Fruit fly (Drosophila melanogaster) whole organism, embryonic: ENCODE measurements around the gene CG14237.

Experiments
- ATbp ChIP-seq: fragments of 200-800 bp; sonication (Bioruptor generic); optimal IDR thresholded peaks from 2 replicates; lab custom pipeline; 2017; ENCODE audit warnings: missing biosample characterization, mild to moderate bottlenecking, missing genetic modification characterization, missing genetic modification reagents
- Awh ChIP-seq: fragments of 200-800 bp; sonication (Bioruptor generic); IDR thresholded peaks from 2 replicates; pipeline ENCODE4, ENCODE4 v1.3.6; 2022; ENCODE audit warnings: missing biosample characterization, missing genetic modification characterization
- Blimp-1 ChIP-seq: fragments of 200-800 bp; sonication (Bioruptor generic); optimal IDR thresholded peaks from 3 replicates; lab custom pipeline; 2018; ENCODE audit warnings: missing biosample characterization, missing genetic modification characterization, mild to moderate bottlenecking, moderate library complexity, missing genetic modification reagents
- CG1024 ChIP-seq: fragments of 200-800 bp; sonication (Bioruptor generic); IDR thresholded peaks from 2 replicates; pipeline ENCODE4 v1.3.6; 2022; ENCODE audit warnings: missing biosample characterization, missing genetic modification characterization
- CG10274 ChIP-seq: fragments of 200-800 bp; sonication (Bioruptor generic); optimal IDR thresholded peaks from 3 replicates; lab custom pipeline; 2017; ENCODE audit warnings: missing biosample characterization, mild to moderate bottlenecking, missing genetic modification characterization
- CG10979 ChIP-seq: fragments of 200-800 bp; sonication (Bioruptor generic); optimal IDR thresholded peaks from 2 replicates; lab custom pipeline; 2018; ENCODE audit warnings: missing biosample characterization, mild to moderate bottlenecking, missing genetic modification characterization, moderate library complexity
- CG11456 ChIP-seq: fragments of 200-800 bp; sonication (Bioruptor generic); IDR thresholded peaks from 3 replicates; pipeline ENCODE4 v1.3.6; 2022; ENCODE audit warnings: missing biosample characterization, missing genetic modification characterization
- CG15601 ChIP-seq: fragments of 200-800 bp; sonication (Bioruptor generic); optimal IDR thresholded peaks from 3 replicates; lab custom pipeline; 2019; ENCODE audit warnings: missing biosample characterization, mild to moderate bottlenecking, missing genetic modification characterization, moderate library complexity
- CG17802 ChIP-seq: fragments of 200-800 bp; sonication (Bioruptor generic); optimal IDR thresholded peaks from 2 replicates; lab custom pipeline; 2018; ENCODE audit warnings: missing biosample characterization, mild to moderate bottlenecking, missing genetic modification characterization, moderate library complexity
- CG18262 ChIP-seq: fragments of 200-800 bp; optimal IDR thresholded peaks from 3 replicates; lab custom pipeline; 2019; ENCODE audit warnings: missing biosample characterization, mild to moderate bottlenecking, missing genetic modification characterization, moderate library complexity
- CG18599 ChIP-seq: fragments of 200-800 bp; sonication (Bioruptor generic); optimal IDR thresholded peaks from 3 replicates; lab custom pipeline; 2017; ENCODE audit warnings: missing biosample characterization, missing genetic modification characterization, mild to moderate bottlenecking, moderate library complexity, missing genetic modification reagents
- CG2199 ChIP-seq: fragments of 200-800 bp; sonication (Bioruptor generic); IDR thresholded peaks from 3 replicates; pipeline ENCODE4 v1.3.6; 2022; ENCODE audit warnings: missing biosample characterization, missing genetic modification characterization
- CG2889 ChIP-seq: fragments of 200-800 bp; sonication (Bioruptor generic); IDR thresholded peaks from 3 replicates; pipeline ENCODE4 v1.3.6; 2022; ENCODE audit warnings: missing biosample characterization, missing genetic modification characterization
- CG4328 ChIP-seq: fragments of 200-800 bp; sonication (Bioruptor generic); optimal IDR thresholded peaks from 3 replicates; lab custom pipeline; 2017; ENCODE audit warnings: missing biosample characterization, missing genetic modification reagents, missing genetic modification characterization
- CG6175 ChIP-seq: fragments of 200-800 bp; sonication (Bioruptor generic); IDR thresholded peaks from 3 replicates; pipeline ENCODE4 v1.3.6; 2022; ENCODE audit warnings: missing biosample characterization, missing genetic modification characterization
- CG7839 ChIP-seq: fragments of 200-800 bp; sonication (Bioruptor generic); optimal IDR thresholded peaks from 3 replicates; lab custom pipeline; 2018; ENCODE audit warnings: missing biosample characterization, mild to moderate bottlenecking, missing genetic modification characterization, moderate library complexity
- CG7963 ChIP-seq: fragments of 200-800 bp; sonication (Bioruptor generic); IDR thresholded peaks from 3 replicates; pipeline ENCODE4 v1.3.6; 2022; ENCODE audit warnings: missing biosample characterization, missing genetic modification characterization; ENCODE audit not compliant: partially characterized antibody
- CG8765 ChIP-seq: fragments of 200-800 bp; sonication (Bioruptor generic); IDR thresholded peaks from 2 replicates; pipeline ENCODE4 v1.3.6; 2022; ENCODE audit warnings: missing biosample characterization, missing genetic modification characterization
- D19A ChIP-seq: fragments of 200-800 bp; optimal IDR thresholded peaks from 3 replicates; lab custom pipeline; 2019; ENCODE audit warnings: missing biosample characterization, mild to moderate bottlenecking, missing genetic modification characterization, moderate library complexity
- D19B ChIP-seq: fragments of 200-800 bp; sonication (Bioruptor generic); optimal IDR thresholded peaks from 2 replicates; lab custom pipeline; 2017; ENCODE audit warnings: missing biosample characterization, mild to moderate bottlenecking, missing genetic modification characterization
- Doc2 ChIP-seq: fragments of 200-800 bp; sonication (Bioruptor generic); IDR thresholded peaks from 2 replicates; pipeline ENCODE4 v1.3.6; 2022; ENCODE audit warnings: missing biosample characterization, missing genetic modification characterization
- H15 ChIP-seq: fragments of 200-800 bp; sonication (Bioruptor generic); IDR thresholded peaks from 3 replicates; pipeline ENCODE4 v1.3.6; 2022; ENCODE audit warnings: missing biosample characterization, missing genetic modification characterization
- H2.0 ChIP-seq: fragments of 200-800 bp; sonication (Bioruptor generic); IDR thresholded peaks from 2 replicates; pipeline ENCODE4 v1.3.6; 2022; ENCODE audit warnings: missing biosample characterization, missing genetic modification characterization
- Hand ChIP-seq: fragments of 200-800 bp; sonication (Bioruptor generic); optimal IDR thresholded peaks from 2 replicates; lab custom pipeline; 2017; ENCODE audit warnings: mild to moderate bottlenecking, missing biosample characterization, missing genetic modification reagents, missing genetic modification characterization
- Mad ChIP-seq: fragments of 200-800 bp; sonication (Bioruptor generic); optimal IDR thresholded peaks from 2 replicates; lab custom pipeline; 2016; ENCODE audit warnings: missing biosample characterization, missing genetic modification characterization
- Oaz ChIP-seq: fragments of 200-800 bp; sonication (Bioruptor generic); IDR thresholded peaks from 2 replicates; pipeline ENCODE4 v1.3.6; 2022; ENCODE audit warnings: missing biosample characterization, missing genetic modification characterization
- Ravus ChIP-seq: fragments of 200-800 bp; sonication (Bioruptor generic); IDR thresholded peaks from 2 replicates; pipeline ENCODE4 v1.3.6; 2022; ENCODE audit warnings: missing biosample characterization, missing genetic modification characterization
- Taf1 ChIP-seq: fragments of 200-800 bp; sonication (Bioruptor generic); IDR thresholded peaks from 2 replicates; pipeline ENCODE4 v1.3.6; 2022; ENCODE audit warnings: missing biosample characterization, missing genetic modification characterization
- Trl ChIP-seq, 3 experiments: fragments of >200 bp in 2 of 3; fragments of 200-800 bp in 1 of 3; sonication (Bioruptor generic) in 1 of 3; optimal IDR thresholded peaks; 2 replicates in 1 of 3; 3 replicates in 2 of 3; lab custom pipeline; 2016 to 2017; ENCODE audit warnings: missing biosample characterization in 1 of 3, missing genetic modification characterization in 1 of 3
- Xrp1 ChIP-seq: fragments of 200-800 bp; sonication (Bioruptor generic); IDR thresholded peaks from 2 replicates; pipeline ENCODE4 v1.3.6; 2022; ENCODE audit warnings: missing biosample characterization, missing genetic modification characterization
- YL-1 ChIP-seq: fragments of 200-800 bp; sonication (Bioruptor generic); optimal IDR thresholded peaks from 3 replicates; lab custom pipeline; 2017; ENCODE audit warnings: missing biosample characterization, mild to moderate bottlenecking, missing genetic modification characterization
- ab ChIP-seq: fragments of 200-800 bp; sonication (Bioruptor generic); optimal IDR thresholded peaks from 2 replicates; lab custom pipeline; 2016; ENCODE audit warnings: missing biosample characterization, missing genetic modification characterization
- al ChIP-seq: fragments of 200-800 bp; sonication (Bioruptor generic); IDR thresholded peaks from 2 replicates; pipeline ENCODE4 v1.3.6; 2022; ENCODE audit warnings: missing biosample characterization, missing genetic modification characterization
- amos ChIP-seq: fragments of 200-800 bp; sonication (Bioruptor generic); IDR thresholded peaks from 2 replicates; pipeline ENCODE4 v1.3.6; 2022; ENCODE audit warnings: missing biosample characterization, missing genetic modification characterization; ENCODE audit not compliant: partially characterized antibody
- bsh ChIP-seq, 2 experiments: fragments of 200-800 bp; sonication (Bioruptor generic); optimal IDR thresholded peaks; 2 replicates each; lab custom pipeline; 2017 to 2018; ENCODE audit warnings: mild to moderate bottlenecking in 2 of 2, missing biosample characterization in 2 of 2, missing genetic modification characterization in 2 of 2, moderate library complexity in 1 of 2
- crol ChIP-seq: fragments of 200-800 bp; sonication (Bioruptor generic); IDR thresholded peaks from 2 replicates; pipeline ENCODE4 v1.3.6; 2022; ENCODE audit warnings: missing biosample characterization, missing genetic modification characterization
- dan ChIP-seq: fragments of 200-800 bp; sonication (Bioruptor generic); IDR thresholded peaks from 2 replicates; pipeline ENCODE4 v1.3.6; 2022; ENCODE audit warnings: missing biosample characterization, missing genetic modification characterization
- ems ChIP-seq: fragments of 200-800 bp; sonication (Bioruptor generic); optimal IDR thresholded peaks from 3 replicates; lab custom pipeline; 2016; ENCODE audit warnings: missing biosample characterization, missing genetic modification characterization
- fru ChIP-seq: fragments of >200 bp; optimal IDR thresholded peaks from 2 replicates; lab custom pipeline; 2017
- gce ChIP-seq: fragments of 200-800 bp; sonication (Bioruptor generic); IDR thresholded peaks from 3 replicates; pipeline ENCODE4 v1.3.6; 2022; ENCODE audit warnings: missing biosample characterization, missing genetic modification characterization
- ken ChIP-seq: fragments of 200-800 bp; sonication (Bioruptor generic); IDR thresholded peaks from 3 replicates; pipeline ENCODE4 v1.3.6; 2022; ENCODE audit warnings: missing biosample characterization, missing genetic modification characterization
- lilli ChIP-seq: fragments of 200-800 bp; sonication (Bioruptor generic); optimal IDR thresholded peaks from 3 replicates; lab custom pipeline; 2016; ENCODE audit warnings: missing biosample characterization, missing genetic modification characterization
- lmd ChIP-seq: fragments of 200-800 bp; sonication (Bioruptor generic); IDR thresholded peaks from 2 replicates; pipeline ENCODE4 v1.3.6; 2022; ENCODE audit warnings: missing biosample characterization, missing genetic modification characterization
- nmo ChIP-seq: fragments of 200-800 bp; sonication (Bioruptor generic); optimal IDR thresholded peaks from 2 replicates; lab custom pipeline; 2018; ENCODE audit warnings: missing biosample characterization, mild to moderate bottlenecking, missing genetic modification characterization, moderate library complexity
- onecut ChIP-seq: fragments of 200-800 bp; sonication (Bioruptor generic); IDR thresholded peaks from 2 replicates; pipeline ENCODE4 v1.3.6; 2022; ENCODE audit warnings: missing biosample characterization, missing genetic modification characterization
- ro ChIP-seq: fragments of 200-800 bp; sonication (Bioruptor generic); IDR thresholded peaks from 2 replicates; pipeline ENCODE4 v1.3.6; 2022; ENCODE audit warnings: missing biosample characterization, missing genetic modification characterization
- sens-2 ChIP-seq: fragments of 200-800 bp; sonication (Bioruptor generic); IDR thresholded peaks from 2 replicates; pipeline ENCODE4 v1.3.6; 2022; ENCODE audit warnings: missing biosample characterization, missing genetic modification characterization
- sisA ChIP-seq: fragments of 200-800 bp; sonication (Bioruptor generic); IDR thresholded peaks from 2 replicates; pipeline ENCODE4 v1.3.6; 2022; ENCODE audit warnings: missing biosample characterization, missing genetic modification characterization
- twi ChIP-seq: fragments of 200-800 bp; optimal IDR thresholded peaks from 2 replicates; lab custom pipeline; 2019; ENCODE audit warnings: missing biosample characterization, mild to moderate bottlenecking, missing genetic modification characterization, moderate library complexity
- tx ChIP-seq: fragments of 200-800 bp; sonication (Bioruptor generic); optimal IDR thresholded peaks from 2 replicates; lab custom pipeline; 2016; ENCODE audit warnings: missing biosample characterization, missing genetic modification characterization

The CG14237 gene

dm6 chr3R:26461226-26461805, 4.6 kb downstream of the CG14237 start, which contains the start of gene CG5455 (continued):
- TF ChIP-seq CG4328 (peak; percentile 14), CG2199 (GFP tag; lab: Robert Waterston, UW) (no peak), CG2889 (GFP tag; lab: Robert Waterston, UW) (no peak), CG10979 (tag; lab: Kevin White, UChicago) (no peak), ems (GFP tag; lab: Kevin White, UChicago) (no peak), lmd (GFP tag; lab: Robert Waterston, UW) (no peak; the same call in 1 of the 2 replicates), Taf1 (GFP tag; lab: Robert Waterston, UW) (peak; percentile 28; the same call in 1 of the 2 replicates), fru (lab: Kevin White, UChicago) (no peak), H2.0 (GFP tag; lab: Robert Waterston, UW) (peak; percentile 25; the same call in 1 of the 2 replicates), Blimp-1 (GFP tag; lab: Kevin White, UChicago) (peak; percentile 16), D19A (tag; lab: Kevin White, UChicago) (no peak), CG10274 (no peak), CG6175 (peak; percentile 77; the same call in 2 of the 3 replicates), twi (tag; lab: Kevin White, UChicago) (no peak), onecut (GFP tag; lab: Robert Waterston, UW) (peak; percentile 30; the same call in 1 of the 2 replicates), YL-1 (GFP tag; lab: Kevin White, UChicago) (no peak), gce (GFP tag; lab: Robert Waterston, UW) (0 out of 3 replicates have a peak, but pooled peaks have one; percentile 38), Mad (GFP tag; lab: Kevin White, UChicago) (no peak), ro (GFP tag; lab: Robert Waterston, UW) (no peak), sens-2 (GFP tag; lab: Robert Waterston, UW) (peak; percentile 45; the same call in 1 of the 2 replicates), bsh (GFP tag; optimal IDR thresholded peaks at IDR 0.05; lab: Kevin White, UChicago) (peak; percentile 16 to 65), ken (GFP tag; lab: Robert Waterston, UW) (no peak), Ravus (no peak), Trl (optimal IDR thresholded peaks at IDR 0.05; lab: Kevin White, UChicago) (peak; percentile 76 to 90), Trl (GFP tag; optimal IDR thresholded peaks at IDR 0.05; lab: Kevin White, UChicago) (peak; percentile 17), al (GFP tag; lab: Robert Waterston, UW) (0 out of 2 replicates have a peak, but pooled peaks have one; percentile 31), sisA (GFP tag; lab: Robert Waterston, UW) (no peak), CG11456 (GFP tag; lab: Robert Waterston, UW) (peak; percentile 70; the same call in 2 of the 3 replicates), crol (GFP tag; lab: Robert Waterston, UW) (peak; percentile 94), Oaz (GFP tag; lab: Robert Waterston, UW) (no peak), Awh (GFP tag; lab: Robert Waterston, UW) (peak; percentile 25; the same call in 1 of the 2 replicates), CG17802 (tag; lab: Kevin White, UChicago) (no peak), CG15601 (tag; lab: Kevin White, UChicago) (no peak), Xrp1 (GFP tag; lab: Robert Waterston, UW) (no peak), ATbp (GFP tag; lab: Kevin White, UChicago) (peak; percentile 61), Hand (GFP tag; lab: Kevin White, UChicago) (peak; percentile 35), D19B (no peak), CG8765 (GFP tag; lab: Robert Waterston, UW) (no peak), CG18262 (no peak), ab (GFP tag; lab: Kevin White, UChicago) (no peak), H15 (no peak), tx (peak; percentile 21), dan (no peak), nmo (GFP tag; lab: Kevin White, UChicago) (no peak), lilli (GFP tag; lab: Kevin White, UChicago) (peak; percentile 20), amos (GFP tag; lab: Robert Waterston, UW) (peak; percentile 49; the same call in 1 of the 2 replicates), Doc2 (GFP tag; lab: Robert Waterston, UW) (no peak), CG7839 (tag; lab: Kevin White, UChicago) (peak; percentile 20), CG18599 (GFP tag; lab: Kevin White, UChicago) (peak; percentile 64), CG1024 (GFP tag; lab: Robert Waterston, UW) (no peak), CG7963 (no peak)
